Fruit fly (Drosophila melanogaster) whole organism, embryonic: ENCODE results near the gene plx.

Source experiments
- Awh ChIP-seq: fragments of 200-800 bp; sonication (Bioruptor generic); IDR thresholded peaks from 2 replicates; pipeline ENCODE4, ENCODE4 v1.3.6; 2022; ENCODE audit warnings: missing biosample characterization, missing genetic modification characterization
- Bteb2 ChIP-seq: fragments of 200-800 bp; sonication (Bioruptor generic); optimal IDR thresholded peaks from 2 replicates; lab custom pipeline; 2016; ENCODE audit warnings: missing biosample characterization, missing genetic modification characterization
- CG10321 ChIP-seq: fragments of 200-800 bp; sonication (Bioruptor generic); IDR thresholded peaks from 2 replicates; pipeline ENCODE4 v1.3.6; 2022; ENCODE audit warnings: missing biosample characterization, missing genetic modification characterization
- CG10431 ChIP-seq: fragments of 200-800 bp; sonication (Bioruptor generic); optimal IDR thresholded peaks from 3 replicates; lab custom pipeline; 2018; ENCODE audit warnings: missing biosample characterization, mild to moderate bottlenecking, missing genetic modification characterization
- CG10462 ChIP-seq: fragments of 200-800 bp; sonication (Bioruptor generic); optimal IDR thresholded peaks from 2 replicates; lab custom pipeline; 2016; ENCODE audit warnings: missing biosample characterization, missing genetic modification characterization
- CG10979 ChIP-seq: fragments of 200-800 bp; sonication (Bioruptor generic); optimal IDR thresholded peaks from 2 replicates; lab custom pipeline; 2018; ENCODE audit warnings: missing biosample characterization, mild to moderate bottlenecking, missing genetic modification characterization, moderate library complexity
- CG12071 ChIP-seq: fragments of 200-800 bp; sonication (Bioruptor generic); optimal IDR thresholded peaks from 3 replicates; lab custom pipeline; 2018; ENCODE audit warnings: missing biosample characterization, mild to moderate bottlenecking, missing genetic modification characterization
- CG12769 ChIP-seq: fragments of 200-800 bp; sonication (Bioruptor generic); optimal IDR thresholded peaks from 2 replicates; lab custom pipeline; 2019; ENCODE audit warnings: missing biosample characterization, mild to moderate bottlenecking, missing genetic modification characterization, moderate library complexity
- CG15514 ChIP-seq: fragments of 200-800 bp; sonication (Bioruptor generic); optimal IDR thresholded peaks from 3 replicates; lab custom pipeline; 2017; ENCODE audit warnings: missing biosample characterization, missing genetic modification characterization, mild to moderate bottlenecking, moderate library complexity, missing genetic modification reagents
- CG17359 ChIP-seq: fragments of 200-800 bp; sonication (Bioruptor generic); optimal IDR thresholded peaks from 3 replicates; lab custom pipeline; 2018; ENCODE audit warnings: missing biosample characterization, mild to moderate bottlenecking, missing genetic modification characterization, moderate library complexity
- CG2678 ChIP-seq: fragments of 200-800 bp; sonication (Bioruptor generic); optimal IDR thresholded peaks from 3 replicates; lab custom pipeline; 2019; ENCODE audit warnings: missing biosample characterization, mild to moderate bottlenecking, missing genetic modification characterization, moderate library complexity
- CG2889 ChIP-seq: fragments of 200-800 bp; sonication (Bioruptor generic); IDR thresholded peaks from 3 replicates; pipeline ENCODE4 v1.3.6; 2022; ENCODE audit warnings: missing biosample characterization, missing genetic modification characterization
- CG3065 ChIP-seq: fragments of 200-800 bp; sonication (Bioruptor generic); optimal IDR thresholded peaks from 2 replicates; lab custom pipeline; 2016; ENCODE audit warnings: missing biosample characterization, missing genetic modification characterization
- CG34224 ChIP-seq: fragments of 200-800 bp; sonication (Bioruptor generic); IDR thresholded peaks from 3 replicates; pipeline ENCODE4 v1.3.6; 2022; ENCODE audit warnings: missing biosample characterization, missing genetic modification characterization; ENCODE audit not compliant: partially characterized antibody
- CG7357 ChIP-seq: fragments of 200-800 bp; sonication (Bioruptor generic); IDR thresholded peaks from 3 replicates; pipeline ENCODE4 v1.3.6; 2022; ENCODE audit warnings: missing biosample characterization, missing genetic modification characterization
- CG7745 ChIP-seq: fragments of 200-800 bp; sonication (Bioruptor generic); optimal IDR thresholded peaks from 2 replicates; lab custom pipeline; 2018; ENCODE audit warnings: missing biosample characterization, mild to moderate bottlenecking, missing genetic modification characterization, moderate library complexity
- CG7786 ChIP-seq: fragments of 200-800 bp; sonication (Bioruptor generic); optimal IDR thresholded peaks from 2 replicates; lab custom pipeline; 2016; ENCODE audit warnings: missing biosample characterization, missing genetic modification characterization
- CG9727 ChIP-seq: fragments of 200-800 bp; sonication (Bioruptor generic); optimal IDR thresholded peaks from 3 replicates; lab custom pipeline; 2017; ENCODE audit warnings: missing biosample characterization, mild to moderate bottlenecking, missing genetic modification characterization
- CHES-1-like ChIP-seq: fragments of 200-800 bp; sonication (Bioruptor generic); optimal IDR thresholded peaks from 2 replicates; lab custom pipeline; 2016; ENCODE audit warnings: missing biosample characterization, missing genetic modification characterization
- Chrac-16 ChIP-seq: fragments of 200-800 bp; sonication (Bioruptor generic); optimal IDR thresholded peaks from 3 replicates; lab custom pipeline; 2016; ENCODE audit warnings: missing biosample characterization, missing genetic modification characterization
- Deaf1 ChIP-seq: fragments of 200-800 bp; optimal IDR thresholded peaks from 3 replicates; lab custom pipeline; 2019; ENCODE audit warnings: missing biosample characterization, mild to moderate bottlenecking, missing genetic modification characterization, moderate library complexity
- Eip74EF ChIP-seq, 2 experiments: fragments of 200-800 bp in 1 of 2; fragments of >200 bp in 1 of 2; sonication (Bioruptor generic) in 1 of 2; optimal IDR thresholded peaks; 2 replicates each; lab custom pipeline; 2017 to 2019; ENCODE audit warnings: missing biosample characterization in 2 of 2, missing genetic modification characterization in 2 of 2, mild to moderate bottlenecking in 1 of 2, moderate library complexity in 1 of 2
- Ets97D ChIP-seq: fragments of 200-800 bp; sonication (Bioruptor generic); optimal IDR thresholded peaks from 3 replicates; lab custom pipeline; 2016; ENCODE audit warnings: missing biosample characterization, missing genetic modification characterization
- MTF-1 ChIP-seq: fragments of 200-800 bp; sonication (Bioruptor generic); optimal IDR thresholded peaks from 2 replicates; lab custom pipeline; 2018; ENCODE audit warnings: missing biosample characterization, mild to moderate bottlenecking, missing genetic modification characterization, borderline replicate concordance
- NFAT ChIP-seq: fragments of 200-800 bp; sonication (Bioruptor generic); IDR thresholded peaks from 2 replicates; pipeline ENCODE4 v1.3.6; 2022; ENCODE audit warnings: missing biosample characterization, missing genetic modification characterization
- Nf-YA ChIP-seq: fragments of 200-800 bp; sonication (Bioruptor generic); IDR thresholded peaks from 2 replicates; pipeline ENCODE4 v1.3.6; 2022; ENCODE audit warnings: missing biosample characterization, missing genetic modification characterization
- Nf-YC ChIP-seq: fragments of 200-800 bp; optimal IDR thresholded peaks from 3 replicates; lab custom pipeline; 2019; ENCODE audit warnings: missing biosample characterization, mild to moderate bottlenecking, missing genetic modification characterization, moderate library complexity
- Optix ChIP-seq: fragments of 200-800 bp; sonication (Bioruptor generic); IDR thresholded peaks from 3 replicates; pipeline ENCODE4 v1.3.6; 2022; ENCODE audit warnings: missing biosample characterization, missing genetic modification characterization
- TFAM ChIP-seq: fragments of 200-800 bp; sonication (Bioruptor generic); optimal IDR thresholded peaks from 2 replicates; lab custom pipeline; 2017; ENCODE audit warnings: missing biosample characterization, missing genetic modification characterization, inconsistent platforms
- Usf ChIP-seq: fragments of 200-800 bp; sonication (Bioruptor generic); optimal IDR thresholded peaks from 2 replicates; lab custom pipeline; 2017; ENCODE audit warnings: missing genotype, missing biosample characterization, missing genetic modification characterization
- Xrp1 ChIP-seq: fragments of 200-800 bp; sonication (Bioruptor generic); IDR thresholded peaks from 2 replicates; pipeline ENCODE4 v1.3.6; 2022; ENCODE audit warnings: missing biosample characterization, missing genetic modification characterization
- chinmo ChIP-seq: fragments of 200-800 bp; sonication (Bioruptor generic); IDR thresholded peaks from 4 replicates; pipeline ENCODE4 v1.3.6; 2022; ENCODE audit warnings: missing biosample characterization, missing genetic modification characterization; ENCODE audit not compliant: partially characterized antibody
- dm ChIP-seq: fragments of 200-800 bp; sonication (Bioruptor generic); optimal IDR thresholded peaks from 3 replicates; lab custom pipeline; 2016; ENCODE audit warnings: missing biosample characterization, missing genetic modification characterization
- dpn ChIP-seq, 2 experiments: fragments of 200-800 bp; sonication (Bioruptor generic); optimal IDR thresholded peaks; 3 replicates each; lab custom pipeline; 2016; ENCODE audit warnings: missing biosample characterization in 2 of 2, missing genetic modification characterization in 2 of 2
- gsb ChIP-seq: fragments of 200-800 bp; sonication (Bioruptor generic); IDR thresholded peaks from 2 replicates; pipeline ENCODE4 v1.3.6; 2022; ENCODE audit warnings: missing biosample characterization, missing genetic modification characterization
- ham ChIP-seq: fragments of 200-800 bp; sonication (Bioruptor generic); IDR thresholded peaks from 2 replicates; pipeline ENCODE4 v1.3.6; 2022; ENCODE audit warnings: missing biosample characterization, missing genetic modification characterization
- lbe ChIP-seq: fragments of 200-800 bp; sonication (Bioruptor generic); optimal IDR thresholded peaks from 2 replicates; lab custom pipeline; 2016; ENCODE audit warnings: missing biosample characterization, mild to moderate bottlenecking, missing genetic modification characterization
- nau ChIP-seq: fragments of 200-800 bp; sonication (Bioruptor generic); optimal IDR thresholded peaks from 3 replicates; lab custom pipeline; 2017; ENCODE audit warnings: missing biosample characterization, mild to moderate bottlenecking, missing genetic modification characterization, missing genetic modification reagents
- p53 ChIP-seq: fragments of 200-800 bp; sonication (Bioruptor generic); optimal IDR thresholded peaks from 2 replicates; lab custom pipeline; 2016; ENCODE audit warnings: missing biosample characterization, missing genetic modification characterization
- pros ChIP-seq: fragments of 200-800 bp; sonication (Bioruptor generic); optimal IDR thresholded peaks from 3 replicates; lab custom pipeline; 2019; ENCODE audit warnings: missing biosample characterization, mild to moderate bottlenecking, missing genetic modification characterization, moderate library complexity
- rib ChIP-seq: fragments of 200-800 bp; sonication (Bioruptor generic); IDR thresholded peaks from 2 replicates; pipeline ENCODE4 v1.3.6; 2022; ENCODE audit warnings: missing biosample characterization, missing genetic modification characterization
- sc ChIP-seq, 3 experiments: fragments of >200 bp in 2 of 3; fragments of 200-800 bp in 1 of 3; sonication (Bioruptor generic) in 1 of 3; optimal IDR thresholded peaks; 2 replicates in 2 of 3; 3 replicates in 1 of 3; lab custom pipeline; 2017; ENCODE audit warnings: mild to moderate bottlenecking in 1 of 3, missing biosample characterization in 1 of 3, missing genetic modification characterization in 1 of 3, missing genetic modification reagents in 1 of 3
- stc ChIP-seq: fragments of 200-800 bp; sonication (Bioruptor generic); IDR thresholded peaks from 2 replicates; pipeline ENCODE4 v1.3.6; 2022; ENCODE audit warnings: missing biosample characterization, missing genetic modification characterization
- tll ChIP-seq, 2 experiments: fragments of 200-800 bp in 1 of 2; fragments of >200 bp in 1 of 2; sonication (Bioruptor generic) in 1 of 2; optimal IDR thresholded peaks; 2 replicates each; lab custom pipeline; 2017 to 2019; ENCODE audit warnings: missing biosample characterization in 2 of 2, missing genetic modification characterization in 2 of 2, mild to moderate bottlenecking in 1 of 2, moderate library complexity in 1 of 2
- trh ChIP-seq: fragments of 200-800 bp; sonication (Bioruptor generic); optimal IDR thresholded peaks from 2 replicates; lab custom pipeline; 2016; ENCODE audit warnings: missing biosample characterization, missing genetic modification characterization
- usp ChIP-seq: fragments of >200 bp; optimal IDR thresholded peaks from 2 replicates; lab custom pipeline; 2017; ENCODE audit warnings: missing biosample characterization, missing genetic modification characterization
- vvl ChIP-seq: fragments of 200-800 bp; sonication (Bioruptor generic); IDR thresholded peaks from 2 replicates; pipeline ENCODE4 v1.3.6; 2022; ENCODE audit warnings: missing biosample characterization, missing genetic modification characterization

Gene plx

dm6 chr3R:5668928-5669739 is 16.5 kb upstream of the plx start, which contains the start of the genes Xe7 and Atg17 (continued):
- TF ChIP-seq CG15514: peak; percentile 85
- TF ChIP-seq MTF-1 (GFP tag; lab: Kevin White, UChicago): peak; percentile 52
- TF ChIP-seq Optix (GFP tag; lab: Robert Waterston, UW): peak; percentile 81
- TF ChIP-seq Bteb2: peak; percentile 84
- TF ChIP-seq vvl (GFP tag; lab: Robert Waterston, UW): peak; percentile 83
- peak; percentile 76; the same call in 1 of the 2 replicates for TF ChIP-seq rib (GFP tag; lab: Robert Waterston, UW)
- TF ChIP-seq stc (GFP tag; lab: Robert Waterston, UW): peak; percentile 81; the same call in 1 of the 2 replicates
- TF ChIP-seq CG7357 (GFP tag; lab: Robert Waterston, UW): peak; percentile 88
- peak; percentile 72 for TF ChIP-seq lbe (GFP tag; lab: Kevin White, UChicago)
- peak; percentile 11 for TF ChIP-seq p53
- peak; percentile 92 for TF ChIP-seq trh (GFP tag; lab: Kevin White, UChicago)
- TF ChIP-seq CG34224 (GFP tag; lab: Robert Waterston, UW): peak; percentile 35; the same call in 1 of the 3 replicates
- TF ChIP-seq Usf (GFP tag; lab: Kevin White, UChicago): peak; percentile 87
- peak; percentile 96 for TF ChIP-seq Chrac-16 (GFP tag; lab: Kevin White, UChicago)
- TF ChIP-seq NFAT (GFP tag; lab: Robert Waterston, UW): peak; percentile 93
- peak; percentile 82 for TF ChIP-seq ham
- TF ChIP-seq Ets97D (GFP tag; lab: Kevin White, UChicago): peak; percentile 79
- peak; percentile 57; the same call in 1 of the 2 replicates for TF ChIP-seq Nf-YA (GFP tag; lab: Robert Waterston, UW)
- TF ChIP-seq CG12071 (GFP tag; lab: Kevin White, UChicago): peak; percentile 65
- peak in 1 of 2 experiments; percentile 75 for TF ChIP-seq Eip74EF (GFP tag; optimal IDR thresholded peaks at IDR 0.05; lab: Kevin White, UChicago)
- peak; percentile 76 for TF ChIP-seq gsb (GFP tag; lab: Robert Waterston, UW)
- no peak for TF ChIP-seq sc (optimal IDR thresholded peaks at IDR 0.05; lab: Kevin White, UChicago)
- peak; percentile 74 for TF ChIP-seq sc (GFP tag; optimal IDR thresholded peaks at IDR 0.05; lab: Kevin White, UChicago)
- TF ChIP-seq dpn (GFP tag; optimal IDR thresholded peaks at IDR 0.05; lab: Kevin White, UChicago): peak; percentile 92 to 95
- peak; percentile 85 for TF ChIP-seq CG12769 (tag; lab: Kevin White, UChicago)
- no peak for TF ChIP-seq pros (GFP tag; lab: Kevin White, UChicago)
- no peak for TF ChIP-seq usp (GFP tag; lab: Kevin White, UChicago)
- TF ChIP-seq Awh (GFP tag; lab: Robert Waterston, UW): peak; percentile 67
- peak; percentile 91 for TF ChIP-seq CG2889
- peak; percentile 44 for TF ChIP-seq nau (GFP tag; lab: Kevin White, UChicago)
- peak; percentile 85 for TF ChIP-seq CG7786
- TF ChIP-seq CG10979: peak; percentile 80
- peak; percentile 34; the same call in 1 of the 2 replicates for TF ChIP-seq CG10321 (GFP tag; lab: Robert Waterston, UW)
- TF ChIP-seq CG9727 (GFP tag; lab: Kevin White, UChicago): peak; percentile 91
- TF ChIP-seq chinmo (GFP tag; lab: Robert Waterston, UW): no peak
- peak; percentile 77 for TF ChIP-seq dm (GFP tag; lab: Kevin White, UChicago)
- peak; percentile 84 for TF ChIP-seq CG3065 (GFP tag; lab: Kevin White, UChicago)
- peak; percentile 85 for TF ChIP-seq Xrp1
- TF ChIP-seq CG7745 (tag; lab: Kevin White, UChicago): no peak
- peak; percentile 94 for TF ChIP-seq CG2678 (tag; lab: Kevin White, UChicago)
- TF ChIP-seq TFAM (GFP tag; lab: Kevin White, UChicago): peak; percentile 16
- TF ChIP-seq CG10462 (GFP tag; lab: Kevin White, UChicago): peak; percentile 80
- TF ChIP-seq CG17359 (tag; lab: Kevin White, UChicago): peak; percentile 89
- peak; percentile 87 for TF ChIP-seq Nf-YC
- TF ChIP-seq tll (GFP tag; optimal IDR thresholded peaks at IDR 0.05; lab: Kevin White, UChicago): peak; percentile 48
- TF ChIP-seq CG10431 (GFP tag; lab: Kevin White, UChicago): peak; percentile 18
- peak; percentile 58 for TF ChIP-seq Deaf1 (tag; lab: Kevin White, UChicago)
- peak; percentile 84 for TF ChIP-seq CHES-1-like (GFP tag; lab: Kevin White, UChicago)
